Fruit fly (Drosophila melanogaster): ENCODE measurements around the gene abd-A.

abd-A gene

dm6 chr3R:16837583-16838198 is 7.8 kb upstream of the abd-A start (continued):
- TF ChIP-seq da (GFP tag; optimal IDR thresholded peaks at IDR 0.05) (no peak), CG11398 (GFP tag; optimal IDR thresholded peaks at IDR 0.05) (no peak), stc (GFP tag; IDR thresholded peaks at IDR 0.05) (peak; percentile 50; the same call in 1 of the 2 replicates), B-H1 (GFP tag; IDR thresholded peaks at IDR 0.05) (no peak), CG11093 (GFP tag; IDR thresholded peaks at IDR 0.05) (no peak), CG10431 (GFP tag; optimal IDR thresholded peaks at IDR 0.05) (no peak), CG17328 (GFP tag; IDR thresholded peaks at IDR 0.05) (peak; percentile 62), MESR4 (GFP tag; optimal IDR thresholded peaks at IDR 0.05) (no peak), CG8388 (GFP tag; optimal IDR thresholded peaks at IDR 0.05) (peak; percentile 56), Gsc (GFP tag; IDR thresholded peaks at IDR 0.05) (no peak), CG3065 (GFP tag; optimal IDR thresholded peaks at IDR 0.05) (no peak), Meics (GFP tag; optimal IDR thresholded peaks at IDR 0.05) (peak; percentile 38), Med (GFP tag) (no peak), CG1233 (GFP tag; optimal IDR thresholded peaks at IDR 0.05) (peak; percentile 32), nmo (GFP tag; optimal IDR thresholded peaks at IDR 0.05) (peak; percentile 75), CG32532 (GFP tag; IDR thresholded peaks at IDR 0.05) (peak; percentile 51; the same call in 1 of the 2 replicates), mam (GFP tag; optimal IDR thresholded peaks at IDR 0.05) (no peak), CG15601 (tag; optimal IDR thresholded peaks at IDR 0.05) (peak; percentile 65), CG16863 (GFP tag; optimal IDR thresholded peaks at IDR 0.05) (no peak), Camta (GFP tag; optimal IDR thresholded peaks at IDR 0.05) (no peak), gcm2 (GFP tag; optimal IDR thresholded peaks at IDR 0.05) (no peak), NC2α (GFP tag; optimal IDR thresholded peaks at IDR 0.05) (no peak), danr (GFP tag; IDR thresholded peaks at IDR 0.05) (no peak), lbe (GFP tag; optimal IDR thresholded peaks at IDR 0.05) (no peak), CG17186 (GFP tag; optimal IDR thresholded peaks at IDR 0.05) (no peak), emc (GFP tag; optimal IDR thresholded peaks at IDR 0.05) (no peak), CG32772 (GFP tag; IDR thresholded peaks at IDR 0.05) (peak; percentile 59), ind (GFP tag; optimal IDR thresholded peaks at IDR 0.05) (peak; percentile 29), bab2 (GFP tag; optimal IDR thresholded peaks at IDR 0.05) (no peak), scrt (GFP tag; optimal IDR thresholded peaks at IDR 0.05) (peak; percentile 29), CG10565 (GFP tag; optimal IDR thresholded peaks at IDR 0.05) (no peak), Xrp1 (GFP tag; IDR thresholded peaks at IDR 0.05) (peak; percentile 84), Elba2 (GFP tag; optimal IDR thresholded peaks at IDR 0.05) (no peak), pfk (GFP tag; optimal IDR thresholded peaks at IDR 0.05) (no peak), CG9727 (GFP tag; optimal IDR thresholded peaks at IDR 0.05) (peak; percentile 73), cwo (GFP tag; optimal IDR thresholded peaks at IDR 0.05) (peak; percentile 20), oc (tag; optimal IDR thresholded peaks at IDR 0.05) (peak; percentile 43), CG18599 (GFP tag; optimal IDR thresholded peaks at IDR 0.05) (peak; percentile 64), CkIIα-i1 (GFP tag; IDR thresholded peaks at IDR 0.05) (no peak), Dad (GFP tag; optimal IDR thresholded peaks at IDR 0.05) (no peak), CG11723 (GFP tag; optimal IDR thresholded peaks at IDR 0.05) (no peak), btn (GFP tag; optimal IDR thresholded peaks at IDR 0.05) (no peak), CG6765 (GFP tag; optimal IDR thresholded peaks at IDR 0.05) (no peak), inv (GFP tag; IDR thresholded peaks at IDR 0.05; ENCODE audit: partially characterized antibody) (no peak), HLH54F (GFP tag; optimal IDR thresholded peaks at IDR 0.05) (no peak), Nf-YC (tag; optimal IDR thresholded peaks at IDR 0.05) (peak; percentile 65), sob (GFP tag; IDR thresholded peaks at IDR 0.05) (peak; percentile 45; the same call in 1 of the 2 replicates), CG10979 (tag; optimal IDR thresholded peaks at IDR 0.05) (peak; percentile 77), Opbp (GFP tag; IDR thresholded peaks at IDR 0.05; ENCODE audit: partially characterized antibody) (no peak), sqz (GFP tag; optimal IDR thresholded peaks at IDR 0.05) (no peak), gsb-n (tag; optimal IDR thresholded peaks at IDR 0.05) (peak; percentile 57)
